Fruit fly (Drosophila melanogaster) whole organism, embryonic: ENCODE measurements around the gene CG31948.

Source experiments
- Atf-2 ChIP-seq: fragments of 200-800 bp; sonication (Bioruptor generic); optimal IDR thresholded peaks from 2 replicates; lab custom pipeline; 2016; ENCODE audit warnings: missing biosample characterization, missing genetic modification characterization
- Atf6 ChIP-seq: fragments of 200-800 bp; sonication (Bioruptor generic); IDR thresholded peaks from 2 replicates; pipeline ENCODE4 v1.3.6; 2022; ENCODE audit warnings: missing biosample characterization, missing genetic modification characterization
- Bgb ChIP-seq: fragments of 200-800 bp; sonication (Bioruptor generic); IDR thresholded peaks from 2 replicates; pipeline ENCODE4 v1.3.6; 2022; ENCODE audit warnings: missing biosample characterization, missing genetic modification characterization; ENCODE audit not compliant: partially characterized antibody
- C15 ChIP-seq: fragments of 200-800 bp; sonication (Bioruptor generic); IDR thresholded peaks from 3 replicates; pipeline ENCODE4 v1.3.6; 2022; ENCODE audit warnings: missing biosample characterization, missing genetic modification characterization
- CG10267 ChIP-seq: fragments of 200-800 bp; sonication (Bioruptor generic); optimal IDR thresholded peaks from 2 replicates; lab custom pipeline; 2018; ENCODE audit warnings: missing biosample characterization, mild to moderate bottlenecking, missing genetic modification characterization, moderate library complexity
- CG10979 ChIP-seq: fragments of 200-800 bp; sonication (Bioruptor generic); optimal IDR thresholded peaks from 2 replicates; lab custom pipeline; 2018; ENCODE audit warnings: missing biosample characterization, mild to moderate bottlenecking, missing genetic modification characterization, moderate library complexity
- CG12744 ChIP-seq: fragments of 200-800 bp; sonication (Bioruptor generic); optimal IDR thresholded peaks from 2 replicates; lab custom pipeline; 2016; ENCODE audit warnings: missing biosample characterization, missing genetic modification characterization
- CG14860 ChIP-seq: fragments of 200-800 bp; sonication (Bioruptor generic); IDR thresholded peaks from 3 replicates; pipeline ENCODE4 v1.3.6; 2022; ENCODE audit warnings: missing biosample characterization, missing genetic modification characterization; ENCODE audit not compliant: partially characterized antibody
- CG15269 ChIP-seq: fragments of 200-800 bp; sonication (Bioruptor generic); optimal IDR thresholded peaks from 2 replicates; lab custom pipeline; 2018; ENCODE audit warnings: missing biosample characterization, mild to moderate bottlenecking, missing genetic modification characterization, moderate library complexity
- CG1529 ChIP-seq: fragments of 200-800 bp; sonication (Bioruptor generic); optimal IDR thresholded peaks from 3 replicates; lab custom pipeline; 2018; ENCODE audit warnings: missing biosample characterization, missing genetic modification characterization
- CG15696 ChIP-seq: fragments of 200-800 bp; sonication (Bioruptor generic); optimal IDR thresholded peaks from 2 replicates; lab custom pipeline; 2019; ENCODE audit warnings: missing biosample characterization, mild to moderate bottlenecking, missing genetic modification characterization, moderate library complexity
- CG17385 ChIP-seq: fragments of 200-800 bp; sonication (Bioruptor generic); optimal IDR thresholded peaks from 3 replicates; lab custom pipeline; 2018; ENCODE audit warnings: missing biosample characterization, mild to moderate bottlenecking, missing genetic modification characterization
- CG31441 ChIP-seq: fragments of 200-800 bp; sonication (Bioruptor generic); IDR thresholded peaks from 2 replicates; pipeline ENCODE4 v1.3.6; 2022; ENCODE audit warnings: missing biosample characterization, missing genetic modification characterization
- CG6175 ChIP-seq: fragments of 200-800 bp; sonication (Bioruptor generic); IDR thresholded peaks from 3 replicates; pipeline ENCODE4 v1.3.6; 2022; ENCODE audit warnings: missing biosample characterization, missing genetic modification characterization
- CG6765 ChIP-seq: fragments of 200-800 bp; sonication (Bioruptor generic); optimal IDR thresholded peaks from 3 replicates; lab custom pipeline; 2017; ENCODE audit warnings: missing biosample characterization, mild to moderate bottlenecking, missing genetic modification characterization
- CG8281 ChIP-seq: fragments of 200-800 bp; sonication (Bioruptor generic); optimal IDR thresholded peaks from 2 replicates; lab custom pipeline; 2018; ENCODE audit warnings: missing biosample characterization, mild to moderate bottlenecking, missing genetic modification characterization, moderate library complexity
- D ChIP-seq, 2 experiments: fragments of 200-800 bp in 1 of 2; fragments of >200 bp in 1 of 2; sonication (Bioruptor generic) in 1 of 2; optimal IDR thresholded peaks; 2 replicates in 1 of 2; 3 replicates in 1 of 2; lab custom pipeline; 2017; ENCODE audit warnings: mild to moderate bottlenecking in 1 of 2, missing biosample characterization in 1 of 2, missing genetic modification characterization in 1 of 2, missing genetic modification reagents in 1 of 2
- D19A ChIP-seq: fragments of 200-800 bp; optimal IDR thresholded peaks from 3 replicates; lab custom pipeline; 2019; ENCODE audit warnings: missing biosample characterization, mild to moderate bottlenecking, missing genetic modification characterization, moderate library complexity
- Dad ChIP-seq: fragments of 200-800 bp; sonication (Bioruptor generic); optimal IDR thresholded peaks from 3 replicates; lab custom pipeline; 2016; ENCODE audit warnings: missing biosample characterization, missing genetic modification characterization
- Drgx ChIP-seq: fragments of 200-800 bp; sonication (Bioruptor generic); IDR thresholded peaks from 2 replicates; pipeline ENCODE4 v1.3.6; 2022; ENCODE audit warnings: missing biosample characterization, missing genetic modification characterization
- Ets65A ChIP-seq: fragments of 200-800 bp; sonication (Bioruptor generic); peaks from one replicate; lab custom pipeline; 2016; ENCODE audit warnings: missing biosample characterization, missing genetic modification characterization
- Gug ChIP-seq: fragments of 200-800 bp; sonication (Bioruptor generic); IDR thresholded peaks from 4 replicates; pipeline ENCODE4 v1.3.6; 2022; ENCODE audit warnings: missing biosample characterization, missing genetic modification characterization
- Hmr ChIP-seq: fragments of 200-800 bp; sonication (Bioruptor generic); optimal IDR thresholded peaks from 3 replicates; lab custom pipeline; 2017; ENCODE audit warnings: mild to moderate bottlenecking, missing biosample characterization, missing genetic modification reagents, missing genetic modification characterization
- Hr3 ChIP-seq: fragments of 200-800 bp; sonication (Bioruptor generic); optimal IDR thresholded peaks from 3 replicates; lab custom pipeline; 2016; ENCODE audit warnings: missing biosample characterization, missing genetic modification characterization
- Hr78 ChIP-seq, 2 experiments: fragments of 200-800 bp in 1 of 2; fragments of >200 bp in 1 of 2; sonication (Bioruptor generic) in 1 of 2; optimal IDR thresholded peaks; 2 replicates each; lab custom pipeline; 2017 to 2019; ENCODE audit warnings: missing biosample characterization in 2 of 2, missing genetic modification characterization in 2 of 2, mild to moderate bottlenecking in 1 of 2, moderate library complexity in 1 of 2
- Neu2 ChIP-seq: fragments of 200-800 bp; sonication (Bioruptor generic); optimal IDR thresholded peaks from 3 replicates; lab custom pipeline; 2016; ENCODE audit warnings: missing biosample characterization, missing genetic modification characterization, borderline replicate concordance
- Rfx ChIP-seq: fragments of 200-800 bp; sonication (Bioruptor generic); IDR thresholded peaks from 2 replicates; pipeline ENCODE4 v1.3.6; 2022; ENCODE audit warnings: missing biosample characterization, missing genetic modification characterization
- Side ChIP-seq: fragments of 200-800 bp; sonication (Bioruptor generic); optimal IDR thresholded peaks from 2 replicates; lab custom pipeline; 2016; ENCODE audit warnings: missing biosample characterization, missing genetic modification characterization
- Usf ChIP-seq: fragments of 200-800 bp; sonication (Bioruptor generic); optimal IDR thresholded peaks from 2 replicates; lab custom pipeline; 2017; ENCODE audit warnings: missing genotype, missing biosample characterization, missing genetic modification characterization
- ab ChIP-seq: fragments of 200-800 bp; sonication (Bioruptor generic); optimal IDR thresholded peaks from 2 replicates; lab custom pipeline; 2016; ENCODE audit warnings: missing biosample characterization, missing genetic modification characterization
- al ChIP-seq: fragments of 200-800 bp; sonication (Bioruptor generic); IDR thresholded peaks from 2 replicates; pipeline ENCODE4 v1.3.6; 2022; ENCODE audit warnings: missing biosample characterization, missing genetic modification characterization
- aop ChIP-seq: fragments of 200-800 bp; sonication (Bioruptor generic); IDR thresholded peaks from 2 replicates; pipeline ENCODE4 v1.3.6; 2022; ENCODE audit warnings: missing biosample characterization, missing genetic modification characterization
- ato ChIP-seq: fragments of 200-800 bp; sonication (Bioruptor generic); IDR thresholded peaks from 2 replicates; pipeline ENCODE4 v1.3.6; 2022; ENCODE audit warnings: missing biosample characterization, missing genetic modification characterization; ENCODE audit not compliant: partially characterized antibody
- bab2 ChIP-seq: fragments of 200-800 bp; sonication (Bioruptor generic); optimal IDR thresholded peaks from 2 replicates; lab custom pipeline; 2016; ENCODE audit warnings: missing biosample characterization, missing genetic modification characterization
- bsh ChIP-seq, 2 experiments: fragments of 200-800 bp; sonication (Bioruptor generic); optimal IDR thresholded peaks; 2 replicates each; lab custom pipeline; 2017 to 2018; ENCODE audit warnings: mild to moderate bottlenecking in 2 of 2, missing biosample characterization in 2 of 2, missing genetic modification characterization in 2 of 2, moderate library complexity in 1 of 2
- chinmo ChIP-seq: fragments of 200-800 bp; sonication (Bioruptor generic); IDR thresholded peaks from 4 replicates; pipeline ENCODE4 v1.3.6; 2022; ENCODE audit warnings: missing biosample characterization, missing genetic modification characterization; ENCODE audit not compliant: partially characterized antibody
- fd96Cb ChIP-seq: fragments of 200-800 bp; sonication (Bioruptor generic); optimal IDR thresholded peaks from 2 replicates; lab custom pipeline; 2018; ENCODE audit warnings: missing biosample characterization, mild to moderate bottlenecking, missing genetic modification characterization, moderate library complexity
- kah ChIP-seq: fragments of 200-800 bp; sonication (Bioruptor generic); optimal IDR thresholded peaks from 2 replicates; lab custom pipeline; 2018; ENCODE audit warnings: missing biosample characterization, mild to moderate bottlenecking, missing genetic modification characterization
- lmd ChIP-seq: fragments of 200-800 bp; sonication (Bioruptor generic); IDR thresholded peaks from 2 replicates; pipeline ENCODE4 v1.3.6; 2022; ENCODE audit warnings: missing biosample characterization, missing genetic modification characterization
- nom ChIP-seq: fragments of 200-800 bp; sonication (Bioruptor generic); optimal IDR thresholded peaks from 2 replicates; lab custom pipeline; 2017; ENCODE audit warnings: missing biosample characterization, missing genetic modification characterization, mild to moderate bottlenecking, moderate library complexity, missing genetic modification reagents
- onecut ChIP-seq: fragments of 200-800 bp; sonication (Bioruptor generic); IDR thresholded peaks from 2 replicates; pipeline ENCODE4 v1.3.6; 2022; ENCODE audit warnings: missing biosample characterization, missing genetic modification characterization
- pros ChIP-seq: fragments of 200-800 bp; sonication (Bioruptor generic); optimal IDR thresholded peaks from 3 replicates; lab custom pipeline; 2019; ENCODE audit warnings: missing biosample characterization, mild to moderate bottlenecking, missing genetic modification characterization, moderate library complexity
- run ChIP-seq: fragments of 200-800 bp; sonication (Bioruptor generic); optimal IDR thresholded peaks from 3 replicates; lab custom pipeline; 2018; ENCODE audit warnings: missing biosample characterization, mild to moderate bottlenecking, missing genetic modification characterization
- sd ChIP-seq: fragments of 200-800 bp; sonication (Bioruptor generic); optimal IDR thresholded peaks from 3 replicates; lab custom pipeline; 2018; ENCODE audit warnings: missing biosample characterization, mild to moderate bottlenecking, missing genetic modification characterization, moderate library complexity
- sr ChIP-seq: fragments of 200-800 bp; sonication (Bioruptor generic); IDR thresholded peaks from 3 replicates; pipeline ENCODE4 v1.3.6; 2022; ENCODE audit warnings: missing biosample characterization, missing genetic modification characterization
- sug ChIP-seq: fragments of 200-800 bp; optimal IDR thresholded peaks from 2 replicates; lab custom pipeline; 2019; ENCODE audit warnings: missing biosample characterization, mild to moderate bottlenecking, missing genetic modification characterization, moderate library complexity
- wor ChIP-seq: fragments of 200-800 bp; sonication (Bioruptor generic); IDR thresholded peaks from 2 replicates; pipeline ENCODE4 v1.3.6; 2022; ENCODE audit warnings: missing biosample characterization, missing genetic modification characterization
- zf30C ChIP-seq: fragments of 200-800 bp; sonication (Bioruptor generic); optimal IDR thresholded peaks from 3 replicates; lab custom pipeline; 2018; ENCODE audit warnings: missing biosample characterization, mild to moderate bottlenecking, missing genetic modification characterization

The CG31948 gene

dm6 chr2L:2426444-2427188 lies 10.1 kb upstream of the CG31948 start (continued):
- TF ChIP-seq bab2 (GFP tag; lab: Kevin White, UChicago), result peak; percentile 44
- TF ChIP-seq CG31441 (GFP tag; lab: Robert Waterston, UW), result peak; percentile 66
- TF ChIP-seq Hr3 (GFP tag; lab: Kevin White, UChicago), result peak; percentile 40
- TF ChIP-seq chinmo (GFP tag; lab: Robert Waterston, UW), result no peak
- peak; percentile 90 for TF ChIP-seq Drgx (GFP tag; lab: Robert Waterston, UW)
- TF ChIP-seq Hmr, result peak; percentile 18
- TF ChIP-seq ab (GFP tag; lab: Kevin White, UChicago), result no peak
- no peak for TF ChIP-seq CG15696 (tag; lab: Kevin White, UChicago)
- TF ChIP-seq Ets65A (GFP tag; lab: Kevin White, UChicago), result peak; percentile 91
- TF ChIP-seq Bgb (GFP tag; lab: Robert Waterston, UW), result no peak
- 0 out of 2 replicates have a peak, but pooled peaks have one; percentile 32 for TF ChIP-seq onecut (GFP tag; lab: Robert Waterston, UW)
- no peak for TF ChIP-seq C15
- TF ChIP-seq sr, result peak; percentile 33; the same call in 1 of the 3 replicates
- no peak for TF ChIP-seq aop (GFP tag; lab: Robert Waterston, UW)
- TF ChIP-seq Dad, result peak; percentile 17
- TF ChIP-seq CG8281 (tag; lab: Kevin White, UChicago), result no peak
- peak; percentile 33 for TF ChIP-seq nom (GFP tag; lab: Kevin White, UChicago)
- no peak for TF ChIP-seq Hr78 (GFP tag; optimal IDR thresholded peaks at IDR 0.05; lab: Kevin White, UChicago)
- no peak for TF ChIP-seq D (optimal IDR thresholded peaks at IDR 0.05; lab: Kevin White, UChicago)
- peak; percentile 9 for TF ChIP-seq D (GFP tag; optimal IDR thresholded peaks at IDR 0.05; lab: Kevin White, UChicago)
- peak; percentile 31 for TF ChIP-seq run (tag; lab: Kevin White, UChicago)
- no peak for TF ChIP-seq sug (tag; lab: Kevin White, UChicago)
- TF ChIP-seq Gug (GFP tag; lab: Robert Waterston, UW), result peak; percentile 39; the same call in 1 of the 4 replicates
- peak; percentile 41 for TF ChIP-seq CG17385 (GFP tag; lab: Kevin White, UChicago)
- TF ChIP-seq ato (GFP tag; lab: Robert Waterston, UW), result no peak
- TF ChIP-seq sd (tag; lab: Kevin White, UChicago), result peak; percentile 56
- peak; percentile 59 for TF ChIP-seq wor (GFP tag; lab: Robert Waterston, UW)
- TF ChIP-seq CG12744, result no peak
- TF ChIP-seq zf30C, result no peak
- TF ChIP-seq CG6175, result no peak
- TF ChIP-seq D19A (tag; lab: Kevin White, UChicago), result peak; percentile 17
- TF ChIP-seq Usf, result no peak
- TF ChIP-seq al (GFP tag; lab: Robert Waterston, UW), result peak; percentile 10; the same call in 1 of the 2 replicates
- peak; percentile 39; the same call in 1 of the 2 replicates for TF ChIP-seq Atf6 (GFP tag; lab: Robert Waterston, UW)
- peak; percentile 38 for TF ChIP-seq CG1529 (GFP tag; lab: Kevin White, UChicago)
- TF ChIP-seq CG10267 (tag; lab: Kevin White, UChicago), result peak; percentile 5
- TF ChIP-seq Neu2 (GFP tag; lab: Kevin White, UChicago), result no peak
- no peak for TF ChIP-seq pros (GFP tag; lab: Kevin White, UChicago)
- no peak for TF ChIP-seq kah (GFP tag; lab: Kevin White, UChicago)
- TF ChIP-seq CG14860, result no peak
- TF ChIP-seq fd96Cb (tag; lab: Kevin White, UChicago), result peak; percentile 65
- TF ChIP-seq CG6765, result no peak
- peak; percentile 14 for TF ChIP-seq Atf-2 (GFP tag; lab: Kevin White, UChicago)
- TF ChIP-seq bsh (GFP tag; optimal IDR thresholded peaks at IDR 0.05; lab: Kevin White, UChicago), result peak; percentile 63 to 77
- TF ChIP-seq Side (GFP tag; lab: Kevin White, UChicago), result no peak
- peak; percentile 61 for TF ChIP-seq lmd (GFP tag; lab: Robert Waterston, UW)
- peak; percentile 55 for TF ChIP-seq CG15269 (tag; lab: Kevin White, UChicago)
- TF ChIP-seq CG10979 (tag; lab: Kevin White, UChicago), result peak; percentile 42
- TF ChIP-seq Rfx (GFP tag; lab: Robert Waterston, UW), result peak; percentile 63
